Worm (Caenorhabditis elegans) whole organism, L2 larva: ENCODE data around the gene Y71H2AM.6.
A peak's percentile ranks its signal among the peaks of the same experiment; 100 is the strongest.

Experiments used
- C34F6.9 ChIP-seq: fragments of 150-350 bp; optimal IDR thresholded peaks from 2 replicates; lab custom pipeline; 2014; ENCODE audit warnings: missing biosample characterization, missing genetic modification characterization
- F13H6.1 ChIP-seq: sonication (generic microtip); optimal IDR thresholded peaks from 2 replicates; lab custom pipeline; 2016; ENCODE audit warnings: missing genetic modification characterization, missing compliant biosample characterization
- R02D3.7 ChIP-seq: fragments of 150-350 bp; optimal IDR thresholded peaks from 2 replicates; lab custom pipeline; 2014; ENCODE audit warnings: missing biosample characterization, missing genetic modification characterization
- Y55F3AM.14 ChIP-seq: fragments of 200-800 bp; sonication (Bioruptor generic); optimal IDR thresholded peaks from 2 replicates; lab custom pipeline; 2018; ENCODE audit warnings: mild to moderate bottlenecking, missing genetic modification characterization, missing compliant biosample characterization
- ZK546.5 ChIP-seq: sonication (generic microtip); optimal IDR thresholded peaks from 2 replicates; lab custom pipeline; 2017; ENCODE audit warnings: missing biosample characterization, missing genetic modification characterization
- alr-1 ChIP-seq: fragments of 150-350 bp; optimal IDR thresholded peaks from 2 replicates; lab custom pipeline; 2014; ENCODE audit warnings: missing biosample characterization, missing genetic modification characterization
- aly-2 ChIP-seq: fragments of 150-350 bp; optimal IDR thresholded peaks from 2 replicates; lab custom pipeline; 2014; ENCODE audit warnings: missing biosample characterization, missing genetic modification characterization
- ama-1 ChIP-seq: fragments of 150-350 bp; optimal IDR thresholded peaks from 2 replicates; lab custom pipeline; 2018; ENCODE audit warnings: inconsistent platforms
- blmp-1 ChIP-seq: sonication (generic microtip); optimal IDR thresholded peaks from 2 replicates; lab custom pipeline; 2017; ENCODE audit warnings: missing genetic modification characterization, mild to moderate bottlenecking, missing compliant biosample characterization, antibody characterized with exemption, moderate library complexity; ENCODE audit not compliant: insufficient read depth
- ceh-16 ChIP-seq: fragments of 150-350 bp; optimal IDR thresholded peaks from 2 replicates; lab custom pipeline; 2014; ENCODE audit warnings: missing biosample characterization, missing genetic modification characterization
- ceh-82 ChIP-seq: fragments of 150-350 bp; optimal IDR thresholded peaks from 2 replicates; lab custom pipeline; 2014; ENCODE audit warnings: missing biosample characterization, missing genetic modification characterization
- crh-2 ChIP-seq: sonication (generic microtip); optimal IDR thresholded peaks from 2 replicates; lab custom pipeline; 2017; ENCODE audit warnings: missing biosample characterization, missing genetic modification characterization
- dmd-4 ChIP-seq: sonication (generic microtip); optimal IDR thresholded peaks from 2 replicates; lab custom pipeline; 2017; ENCODE audit warnings: missing biosample characterization, missing genetic modification characterization
- egl-27 ChIP-seq: sonication (generic microtip); optimal IDR thresholded peaks from 3 replicates; lab custom pipeline; 2017; ENCODE audit warnings: missing biosample characterization, missing genetic modification reagents, missing genetic modification characterization
- elt-1 ChIP-seq: fragments of 150-350 bp; optimal IDR thresholded peaks from 2 replicates; lab custom pipeline; 2014; ENCODE audit warnings: missing biosample characterization, missing genetic modification characterization
- elt-3 ChIP-seq: sonication (generic microtip); optimal IDR thresholded peaks from 2 replicates; lab custom pipeline; 2017; ENCODE audit warnings: missing biosample characterization, missing genetic modification characterization
- fos-1 ChIP-seq: fragments of 150-350 bp; optimal IDR thresholded peaks from 2 replicates; lab custom pipeline; 2014; ENCODE audit warnings: missing biosample characterization, missing genetic modification characterization
- gmeb-1 ChIP-seq: fragments of 150-350 bp; optimal IDR thresholded peaks from 2 replicates; lab custom pipeline; 2014; ENCODE audit warnings: missing biosample characterization, missing genetic modification characterization
- lin-11 ChIP-seq: fragments of 150-350 bp; sonication (generic microtip); optimal IDR thresholded peaks from 2 replicates; lab custom pipeline; 2014; ENCODE audit warnings: missing biosample characterization, missing genetic modification characterization, inconsistent platforms, mixed read lengths
- lin-13 ChIP-seq: fragments of 150-350 bp; optimal IDR thresholded peaks from 2 replicates; lab custom pipeline; 2014; ENCODE audit warnings: missing biosample characterization, missing genetic modification reagents, missing genetic modification characterization
- lin-39 ChIP-seq: fragments of 150-350 bp; optimal IDR thresholded peaks from 2 replicates; lab custom pipeline; 2014; ENCODE audit warnings: missing biosample characterization, missing genetic modification reagents, missing genetic modification characterization
- lsy-2 ChIP-seq, 2 experiments: fragments of 150-350 bp in 1 of 2; sonication (generic microtip) in 1 of 2; optimal IDR thresholded peaks; 2 replicates each; lab custom pipeline; 2014 to 2017; ENCODE audit warnings: missing biosample characterization in 2 of 2, missing genetic modification characterization in 2 of 2
- mab-5 ChIP-seq: fragments of 150-350 bp; optimal IDR thresholded peaks from 2 replicates; lab custom pipeline; 2014; ENCODE audit warnings: missing biosample characterization, missing genetic modification characterization
- mbf-1 ChIP-seq: sonication (generic microtip); optimal IDR thresholded peaks from 2 replicates; lab custom pipeline; 2017; ENCODE audit warnings: missing biosample characterization, missing genetic modification characterization
- mdl-1 ChIP-seq, 2 experiments: fragments of 150-350 bp in 1 of 2; sonication (generic microtip) in 1 of 2; optimal IDR thresholded peaks; 2 replicates each; lab custom pipeline; 2017; ENCODE audit warnings: missing biosample characterization in 2 of 2, missing genetic modification characterization in 2 of 2
- nhr-10 ChIP-seq: sonication (generic microtip); optimal IDR thresholded peaks from 2 replicates; lab custom pipeline; 2017; ENCODE audit warnings: missing biosample characterization, missing genetic modification characterization
- nhr-11 ChIP-seq: fragments of 150-350 bp; optimal IDR thresholded peaks from 2 replicates; lab custom pipeline; 2014; ENCODE audit warnings: missing biosample characterization, missing genetic modification characterization
- nhr-12 ChIP-seq: fragments of 150-350 bp; optimal IDR thresholded peaks from 2 replicates; lab custom pipeline; 2014; ENCODE audit warnings: missing biosample characterization, missing genetic modification characterization
- nhr-129 ChIP-seq: fragments of 150-350 bp; optimal IDR thresholded peaks from 2 replicates; lab custom pipeline; 2014; ENCODE audit warnings: missing biosample characterization, missing genetic modification characterization
- nhr-21 ChIP-seq: fragments of 150-350 bp; optimal IDR thresholded peaks from 2 replicates; lab custom pipeline; 2014; ENCODE audit warnings: missing biosample characterization, missing genetic modification characterization
- nhr-23 ChIP-seq: fragments of 150-350 bp; optimal IDR thresholded peaks from 2 replicates; lab custom pipeline; 2014; ENCODE audit warnings: missing biosample characterization, missing genetic modification reagents, missing genetic modification characterization
- nhr-237 ChIP-seq: fragments of 150-350 bp; optimal IDR thresholded peaks from 2 replicates; lab custom pipeline; 2014; ENCODE audit warnings: missing biosample characterization, missing genetic modification characterization
- nhr-25 ChIP-seq: fragments of 150-350 bp; sonication (generic microtip); optimal IDR thresholded peaks from 3 replicates; lab custom pipeline; 2014; ENCODE audit warnings: missing biosample characterization, missing genetic modification characterization
- nhr-6 ChIP-seq: fragments of 150-350 bp; optimal IDR thresholded peaks from 2 replicates; lab custom pipeline; 2014; ENCODE audit warnings: missing biosample characterization, missing genetic modification characterization
- nhr-77 ChIP-seq: fragments of 150-350 bp; optimal IDR thresholded peaks from 2 replicates; lab custom pipeline; 2014; ENCODE audit warnings: missing biosample characterization, missing genetic modification characterization
- peb-1 ChIP-seq: fragments of 150-350 bp; optimal IDR thresholded peaks from 2 replicates; lab custom pipeline; 2014; ENCODE audit warnings: missing biosample characterization, missing genetic modification characterization
- sem-4 ChIP-seq: fragments of 150-350 bp; optimal IDR thresholded peaks from 2 replicates; lab custom pipeline; 2014; ENCODE audit warnings: missing biosample characterization, missing genetic modification reagents, missing genetic modification characterization
- skn-1 ChIP-seq: sonication (generic microtip); optimal IDR thresholded peaks from 2 replicates; lab custom pipeline; 2017; ENCODE audit warnings: missing biosample characterization, missing genetic modification characterization
- sma-3 ChIP-seq: sonication (generic microtip); optimal IDR thresholded peaks from 2 replicates; lab custom pipeline; 2016; ENCODE audit warnings: missing genetic modification reagents, missing genetic modification characterization, missing compliant biosample characterization
- sma-9 ChIP-seq, 2 experiments: fragments of 150-350 bp in 1 of 2; sonication (generic microtip) in 1 of 2; optimal IDR thresholded peaks; 2 replicates each; lab custom pipeline; 2014 to 2016; ENCODE audit warnings: missing genetic modification characterization in 2 of 2, mild to moderate bottlenecking in 1 of 2, missing biosample characterization in 1 of 2, missing compliant biosample characterization in 1 of 2, missing genetic modification reagents in 1 of 2, moderate library complexity in 1 of 2
- snpc-4 ChIP-seq: fragments of 150-350 bp; optimal IDR thresholded peaks from 2 replicates; lab custom pipeline; 2014; ENCODE audit warnings: missing biosample characterization, missing genetic modification characterization
- unc-39 ChIP-seq: fragments of 150-350 bp; optimal IDR thresholded peaks from 2 replicates; lab custom pipeline; 2014; ENCODE audit warnings: missing biosample characterization, missing genetic modification characterization
- unc-55 ChIP-seq: fragments of 150-350 bp; sonication (generic microtip); optimal IDR thresholded peaks from 3 replicates; lab custom pipeline; 2014; ENCODE audit warnings: missing biosample characterization, missing genetic modification reagents, missing genetic modification characterization
- unc-62 ChIP-seq: fragments of 150-350 bp; optimal IDR thresholded peaks from 2 replicates; lab custom pipeline; 2014; ENCODE audit warnings: missing biosample characterization, missing genetic modification reagents, missing genetic modification characterization
- zag-1 ChIP-seq: fragments of 150-350 bp; optimal IDR thresholded peaks from 2 replicates; lab custom pipeline; 2014; ENCODE audit warnings: missing biosample characterization, missing genetic modification characterization
- ztf-1 ChIP-seq: fragments of 200-800 bp; sonication (Bioruptor generic); conservative IDR thresholded peaks from 2 replicates; pipeline ENCODE4 v1.3.6; 2022; ENCODE audit warnings: missing genetic modification characterization, missing compliant biosample characterization
- ztf-11 ChIP-seq: sonication (generic microtip); optimal IDR thresholded peaks from 2 replicates; lab custom pipeline; 2017; ENCODE audit warnings: missing biosample characterization, missing genetic modification characterization
- ztf-4 ChIP-seq: fragments of 150-350 bp; optimal IDR thresholded peaks from 2 replicates; lab custom pipeline; 2014; ENCODE audit warnings: missing biosample characterization, missing genetic modification characterization

Y71H2AM.6 gene

DNA sequence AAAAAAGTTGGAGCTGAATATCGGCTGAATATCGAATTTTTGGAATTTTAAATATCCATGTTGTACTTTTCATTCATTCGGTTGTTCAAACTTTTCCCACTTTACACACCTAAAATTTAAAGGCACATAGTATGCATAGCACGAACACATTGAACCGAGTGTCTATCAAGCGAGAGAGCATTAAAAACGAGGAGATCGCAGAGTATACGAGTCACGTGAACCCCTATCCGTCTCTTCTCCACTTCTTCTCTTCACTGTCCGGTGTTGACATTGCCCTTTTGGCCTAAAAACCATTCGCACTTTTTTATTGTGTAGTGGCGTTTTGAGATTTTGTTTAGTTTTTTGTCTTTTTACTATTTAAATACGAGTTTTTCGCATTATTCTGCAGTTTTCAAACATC is 23.6 kb downstream of the Y71H2AM.6 start:
- TF ChIP-seq ztf-1 (no peak), nhr-77 (tag; lab: Kevin White, UChicago) (no peak), nhr-6 (tag; lab: Kevin White, UChicago) (peak; percentile 66), elt-3 (tag; lab: Kevin White, UChicago) (no peak), ama-1 (no peak), aly-2 (tag; lab: Kevin White, UChicago) (no peak), ZK546.5 (tag; lab: Kevin White, UChicago) (no peak), skn-1 (tag; lab: Kevin White, UChicago) (no peak), lin-39 (no peak), gmeb-1 (tag; lab: Kevin White, UChicago) (peak; percentile 73), R02D3.7 (tag; lab: Kevin White, UChicago) (no peak), unc-55 (peak; percentile 40), nhr-21 (tag; lab: Kevin White, UChicago) (peak; percentile 54), mab-5 (tag; lab: Kevin White, UChicago) (no peak), dmd-4 (no peak), nhr-10 (tag; lab: Kevin White, UChicago) (no peak), Y55F3AM.14 (GFP tag; lab: Kevin White, UChicago) (no peak), blmp-1 (tag; lab: Kevin White, UChicago) (no peak), ceh-82 (no peak), crh-2 (tag; lab: Kevin White, UChicago) (peak; percentile 70), mdl-1 (tag; optimal IDR thresholded peaks at IDR 0.05; lab: Kevin White, UChicago) (peak; percentile 43 to 56), nhr-11 (tag; lab: Kevin White, UChicago) (no peak), F13H6.1 (peak; percentile 64), sma-9 (GFP tag; optimal IDR thresholded peaks at IDR 0.05; lab: Kevin White, UChicago) (no peak), sma-9 (tag; optimal IDR thresholded peaks at IDR 0.05; lab: Kevin White, UChicago) (no peak), zag-1 (tag; lab: Kevin White, UChicago) (no peak), alr-1 (no peak), nhr-237 (tag; lab: Kevin White, UChicago) (no peak), peb-1 (tag; lab: Kevin White, UChicago) (no peak), lin-11 (tag; lab: Kevin White, UChicago) (no peak), sem-4 (tag; lab: Kevin White, UChicago) (peak; percentile 62), ceh-16 (tag; lab: Kevin White, UChicago) (no peak), mbf-1 (tag; lab: Kevin White, UChicago) (no peak), fos-1 (tag; lab: Kevin White, UChicago) (peak; percentile 50), snpc-4 (tag; lab: Kevin White, UChicago) (peak; percentile 11), egl-27 (tag; lab: Kevin White, UChicago) (no peak), elt-1 (tag; lab: Kevin White, UChicago) (no peak), unc-62 (GFP tag; lab: Kevin White, UChicago) (no peak), ztf-4 (tag; lab: Kevin White, UChicago) (no peak), ztf-11 (no peak), nhr-12 (tag; lab: Kevin White, UChicago) (no peak), nhr-129 (peak; percentile 88), sma-3 (GFP tag; lab: Kevin White, UChicago) (peak; percentile 21), nhr-23 (no peak), C34F6.9 (peak; percentile 76), lin-13 (peak; percentile 57), unc-39 (tag; lab: Kevin White, UChicago) (no peak), lsy-2 (tag; optimal IDR thresholded peaks at IDR 0.05; lab: Kevin White, UChicago) (peak; percentile 55 to 86), nhr-25 (tag; lab: Kevin White, UChicago) (peak; percentile 74)
